Fruit fly (Drosophila melanogaster) whole organism: ENCODE measurements around the gene CG6602.

ENCODE experiments used
- CG8478 ChIP-seq: fragments of >200 bp; optimal IDR thresholded peaks from 2 replicates; lab custom pipeline; 2018; ENCODE audit warnings: inconsistent platforms
- Dll ChIP-seq: fragments of >200 bp; optimal IDR thresholded peaks from 2 replicates; lab custom pipeline; 2017
- EcR ChIP-seq, 2 experiments: fragments of >200 bp; optimal IDR thresholded peaks; 2 replicates each; lab custom pipeline; 2017; ENCODE audit warnings: missing biosample characterization in 2 of 2, missing genetic modification characterization in 2 of 2, missing genetic modification reagents in 2 of 2
- pan ChIP-seq: fragments of >200 bp; optimal IDR thresholded peaks from 2 replicates; lab custom pipeline; 2017
- psq ChIP-seq: fragments of >200 bp; optimal IDR thresholded peaks from 2 replicates; lab custom pipeline; 2017
- usp ChIP-seq: fragments of >200 bp; optimal IDR thresholded peaks from 2 replicates; lab custom pipeline; 2017; ENCODE audit warnings: missing biosample characterization, missing genetic modification characterization, mixed read lengths

DNA sequence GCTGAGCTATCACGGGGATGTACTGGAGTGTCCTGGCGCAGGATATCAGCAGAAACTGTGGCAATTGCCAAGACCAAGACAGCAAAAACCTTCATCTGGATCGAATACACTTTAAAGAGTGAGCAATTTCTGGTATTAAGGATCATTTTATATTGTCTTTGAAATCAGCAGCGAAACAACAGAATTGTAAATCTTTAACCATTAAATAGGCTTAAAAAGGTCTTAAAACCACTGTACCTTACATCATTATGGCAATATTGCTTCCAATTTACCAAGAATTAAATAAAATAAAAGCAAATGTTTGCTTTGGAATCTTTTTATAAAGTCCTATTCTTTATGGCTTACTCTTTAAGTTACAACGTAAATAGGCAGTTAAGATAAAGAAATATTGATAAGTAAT, 37.4 kb upstream of the CG6602 start, which contains the start of gene CG10477:
- no peak for TF ChIP-seq usp
- TF ChIP-seq Dll (lab: Kevin White, UChicago): no peak
- TF ChIP-seq pan (lab: Kevin White, UChicago): no peak
- TF ChIP-seq EcR (GFP tag; optimal IDR thresholded peaks at IDR 0.05; lab: Kevin White, UChicago): no peak
- no peak for TF ChIP-seq psq (lab: Kevin White, UChicago)
- no peak for TF ChIP-seq CG8478 (lab: Kevin White, UChicago)
